Fruit fly (Drosophila melanogaster) whole organism, adult: ENCODE measurements around the gene Polr1H.

ENCODE experiments used
- CG11617 ChIP-seq: fragments of 200-800 bp; sonication (Bioruptor generic); optimal IDR thresholded peaks from 2 replicates; lab custom pipeline; 2017; ENCODE audit warnings: mild to moderate bottlenecking, missing biosample characterization, missing genetic modification reagents, missing genetic modification characterization
- CG12768 ChIP-seq: fragments of 200-800 bp; sonication (Bioruptor generic); optimal IDR thresholded peaks from 2 replicates; lab custom pipeline; 2017; ENCODE audit warnings: missing biosample characterization, missing genetic modification characterization, mild to moderate bottlenecking, moderate library complexity, missing genetic modification reagents
- CG14711 ChIP-seq: fragments of 200-800 bp; sonication (Bioruptor generic); optimal IDR thresholded peaks from 2 replicates; lab custom pipeline; 2018; ENCODE audit warnings: missing biosample characterization, mild to moderate bottlenecking, missing genetic modification characterization, moderate library complexity
- cic ChIP-seq: fragments of 200-800 bp; sonication (Bioruptor generic); optimal IDR thresholded peaks from 2 replicates; lab custom pipeline; 2017; ENCODE audit warnings: missing biosample characterization, mild to moderate bottlenecking, missing genetic modification characterization, moderate library complexity
- pad ChIP-seq: fragments of 200-800 bp; sonication (Bioruptor generic); optimal IDR thresholded peaks from 3 replicates; lab custom pipeline; 2017; ENCODE audit warnings: missing biosample characterization, missing genetic modification characterization, mild to moderate bottlenecking, moderate library complexity, missing genetic modification reagents
- tj ChIP-seq: fragments of 200-800 bp; sonication (Bioruptor generic); optimal IDR thresholded peaks from 3 replicates; lab custom pipeline; 2017; ENCODE audit warnings: missing biosample characterization, mild to moderate bottlenecking, missing genetic modification characterization, moderate library complexity

- TF ChIP-seq CG11617 (GFP tag; lab: Kevin White, UChicago) (no peak), CG14711 (no peak), cic (GFP tag; lab: Kevin White, UChicago) (no peak), pad (GFP tag; lab: Kevin White, UChicago) (no peak), CG12768 (GFP tag; lab: Kevin White, UChicago) (no peak), tj (no peak)
These were observed 46.9 kb upstream of the Polr1H start for dm6 chr3R:21824407-21825006.
